Worm (Caenorhabditis elegans) whole organism, L3 larva: Measurements from ENCODE around the gene clec-3.
"Not testable (repeated sequence)": the region's sequence is repeated elsewhere in the genome, so short reads cannot be mapped to it uniquely, and the experiment has no call there.

ENCODE experiments used
- ZK546.5 ChIP-seq: sonication (generic microtip); optimal IDR thresholded peaks from 2 replicates; lab custom pipeline; 2017; ENCODE audit warnings: missing biosample characterization, missing genetic modification characterization
- ama-1 ChIP-seq: fragments of 150-350 bp; optimal IDR thresholded peaks from 2 replicates; lab custom pipeline; 2018
- ceh-16 ChIP-seq: sonication (generic microtip); optimal IDR thresholded peaks from 2 replicates; lab custom pipeline; 2017; ENCODE audit warnings: missing biosample characterization, missing genetic modification characterization
- ceh-82 ChIP-seq: fragments of 150-350 bp; optimal IDR thresholded peaks from 2 replicates; lab custom pipeline; 2014; ENCODE audit warnings: missing biosample characterization, missing genetic modification characterization
- daf-12 ChIP-seq: fragments of 150-350 bp; optimal IDR thresholded peaks from 2 replicates; lab custom pipeline; 2014; ENCODE audit warnings: missing biosample characterization, missing genetic modification reagents, missing genetic modification characterization
- egl-5 ChIP-seq: fragments of 150-350 bp; optimal IDR thresholded peaks from 2 replicates; lab custom pipeline; 2017; ENCODE audit warnings: missing biosample characterization, missing genetic modification reagents, missing genetic modification characterization, inconsistent platforms
- elt-1 ChIP-seq: fragments of 150-350 bp; optimal IDR thresholded peaks from 2 replicates; lab custom pipeline; 2014; ENCODE audit warnings: missing biosample characterization, missing genetic modification characterization
- elt-2 ChIP-seq: sonication (generic microtip); optimal IDR thresholded peaks from 2 replicates; lab custom pipeline; 2016; ENCODE audit warnings: missing genetic modification reagents, mild to moderate bottlenecking, missing genetic modification characterization, missing compliant biosample characterization
- eor-1 ChIP-seq, 2 experiments: fragments of 150-350 bp; optimal IDR thresholded peaks; 2 replicates each; lab custom pipeline; 2014 to 2018; ENCODE audit warnings: missing biosample characterization in 2 of 2, missing genetic modification characterization in 2 of 2
- fkh-10 ChIP-seq: sonication (generic microtip); optimal IDR thresholded peaks from 2 replicates; lab custom pipeline; 2017; ENCODE audit warnings: missing biosample characterization, missing genetic modification reagents, missing genetic modification characterization
- fkh-2 ChIP-seq: fragments of 150-350 bp; optimal IDR thresholded peaks from 2 replicates; lab custom pipeline; 2014; ENCODE audit warnings: missing biosample characterization, missing genetic modification reagents, missing genetic modification characterization
- fos-1 ChIP-seq: fragments of 150-350 bp; optimal IDR thresholded peaks from 2 replicates; lab custom pipeline; 2014; ENCODE audit warnings: missing biosample characterization, missing genetic modification characterization
- hmg-11 ChIP-seq: sonication (generic microtip); optimal IDR thresholded peaks from 2 replicates; lab custom pipeline; 2016; ENCODE audit warnings: missing genetic modification characterization, missing compliant biosample characterization
- jun-1 ChIP-seq: fragments of 150-350 bp; optimal IDR thresholded peaks from 2 replicates; lab custom pipeline; 2014; ENCODE audit warnings: missing biosample characterization, missing genetic modification reagents, missing genetic modification characterization
- lin-15B ChIP-seq: fragments of 150-350 bp; optimal IDR thresholded peaks from 2 replicates; lab custom pipeline; 2014; ENCODE audit warnings: missing biosample characterization, missing genetic modification characterization
- lsy-12 ChIP-seq: sonication (generic microtip); optimal IDR thresholded peaks from 2 replicates; lab custom pipeline; 2016; ENCODE audit warnings: mild to moderate bottlenecking, missing genetic modification characterization, missing compliant biosample characterization
- mdl-1 ChIP-seq: fragments of 150-350 bp; optimal IDR thresholded peaks from 2 replicates; lab custom pipeline; 2014; ENCODE audit warnings: missing biosample characterization, missing genetic modification characterization
- mml-1 ChIP-seq: fragments of 150-350 bp; sonication (generic microtip); optimal IDR thresholded peaks from 3 replicates; lab custom pipeline; 2014; ENCODE audit warnings: missing biosample characterization, missing genetic modification characterization
- nfya-1 ChIP-seq: sonication (generic microtip); optimal IDR thresholded peaks from 2 replicates; lab custom pipeline; 2017; ENCODE audit warnings: missing genetic modification characterization, mild to moderate bottlenecking, missing compliant biosample characterization, antibody characterized with exemption, moderate library complexity; ENCODE audit not compliant: insufficient read depth
- nhr-11 ChIP-seq: fragments of 150-350 bp; optimal IDR thresholded peaks from 2 replicates; lab custom pipeline; 2014; ENCODE audit warnings: missing biosample characterization, missing genetic modification characterization
- nhr-12 ChIP-seq: fragments of 150-350 bp; optimal IDR thresholded peaks from 2 replicates; lab custom pipeline; 2014; ENCODE audit warnings: missing biosample characterization, missing genetic modification characterization
- nhr-237 ChIP-seq: fragments of 150-350 bp; optimal IDR thresholded peaks from 2 replicates; lab custom pipeline; 2014; ENCODE audit warnings: missing biosample characterization, missing genetic modification characterization
- nhr-25 ChIP-seq: sonication (generic microtip); optimal IDR thresholded peaks from 2 replicates; lab custom pipeline; 2017; ENCODE audit warnings: missing biosample characterization, missing genetic modification characterization
- nhr-28 ChIP-seq: fragments of 150-350 bp; optimal IDR thresholded peaks from 2 replicates; lab custom pipeline; 2014; ENCODE audit warnings: missing biosample characterization, missing genetic modification characterization
- nhr-67 ChIP-seq: fragments of 150-350 bp; optimal IDR thresholded peaks from 2 replicates; lab custom pipeline; 2014; ENCODE audit warnings: missing biosample characterization, missing genetic modification characterization
- nhr-76 ChIP-seq: fragments of 150-350 bp; sonication (generic microtip); optimal IDR thresholded peaks from 5 replicates; lab custom pipeline; 2014; ENCODE audit warnings: missing biosample characterization, missing genetic modification characterization
- nhr-77 ChIP-seq: fragments of 150-350 bp; optimal IDR thresholded peaks from 2 replicates; lab custom pipeline; 2014; ENCODE audit warnings: missing biosample characterization, missing genetic modification characterization
- pha-4 ChIP-seq: fragments of 150-350 bp; optimal IDR thresholded peaks from 2 replicates; lab custom pipeline; 2014; ENCODE audit warnings: missing biosample characterization, missing genetic modification reagents, missing genetic modification characterization
- pqm-1 ChIP-seq: fragments of 150-350 bp; optimal IDR thresholded peaks from 2 replicates; lab custom pipeline; 2017; ENCODE audit warnings: missing biosample characterization, missing genetic modification characterization, inconsistent platforms
- tbx-2 ChIP-seq: sonication (generic microtip); optimal IDR thresholded peaks from 2 replicates; lab custom pipeline; 2016; ENCODE audit warnings: mild to moderate bottlenecking, missing genetic modification characterization, missing compliant biosample characterization
- unc-39 ChIP-seq: sonication (generic microtip); optimal IDR thresholded peaks from 4 replicates; lab custom pipeline; 2017; ENCODE audit warnings: missing biosample characterization, missing genetic modification characterization
- unc-62 ChIP-seq: fragments of 150-350 bp; sonication (generic microtip); optimal IDR thresholded peaks from 4 replicates; lab custom pipeline; 2014; ENCODE audit warnings: missing biosample characterization, missing genetic modification reagents, missing genetic modification characterization
- zag-1 ChIP-seq: fragments of 150-350 bp; optimal IDR thresholded peaks from 2 replicates; lab custom pipeline; 2014; ENCODE audit warnings: missing biosample characterization, missing genetic modification characterization
- ztf-11 ChIP-seq: fragments of 150-350 bp; optimal IDR thresholded peaks from 2 replicates; lab custom pipeline; 2014; ENCODE audit warnings: missing biosample characterization, missing genetic modification characterization
- ztf-4 ChIP-seq: fragments of 150-350 bp; optimal IDR thresholded peaks from 2 replicates; lab custom pipeline; 2014; ENCODE audit warnings: missing biosample characterization, missing genetic modification characterization

The clec-3 gene

DNA sequence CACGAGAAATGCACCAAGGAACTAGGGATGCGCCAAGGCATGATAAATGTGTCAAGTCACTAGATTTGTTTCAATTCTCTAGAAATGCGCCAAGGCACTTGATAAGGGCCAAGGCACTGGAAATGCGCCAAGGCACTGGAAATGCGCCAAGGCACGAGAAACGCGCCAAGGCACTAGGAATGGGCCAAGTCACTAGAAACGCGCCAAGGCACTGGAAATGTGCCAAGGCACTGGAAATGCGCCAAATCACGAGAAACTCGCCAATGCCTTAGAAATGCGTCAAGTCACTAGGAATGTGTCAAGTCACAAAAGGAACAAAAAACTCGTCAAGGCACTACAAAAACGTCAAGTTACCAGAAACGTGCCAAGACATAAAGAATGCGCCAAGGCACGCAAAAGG, 16.6 kb upstream of the clec-3 start:
- TF ChIP-seq elt-1 (tag; lab: Kevin White, UChicago) (no peak), unc-39 (tag; lab: Kevin White, UChicago) (no peak), egl-5 (tag; lab: Kevin White, UChicago) (no peak), ama-1 (no peak), jun-1 (tag; lab: Kevin White, UChicago) (no peak), nhr-12 (no peak), ZK546.5 (tag; lab: Kevin White, UChicago) (no peak), nhr-77 (tag; lab: Kevin White, UChicago) (no peak)
- TF ChIP-seq, all 47 proteins: peak for 0

- no peak for TF ChIP-seq nhr-12
- no peak for TF ChIP-seq fkh-2
- no peak for TF ChIP-seq ZK546.5 (tag; lab: Kevin White, UChicago)
- TF ChIP-seq fkh-10 (GFP tag; lab: Kevin White, UChicago): no peak
- no peak for TF ChIP-seq lin-15B (tag; lab: Kevin White, UChicago)
- no peak for TF ChIP-seq ztf-4 (tag; lab: Kevin White, UChicago)
- TF ChIP-seq nhr-28 (tag; lab: Kevin White, UChicago): no peak
- no peak for TF ChIP-seq pqm-1 (tag; lab: Kevin White, UChicago)
- TF ChIP-seq, all 47 proteins: peak for 0
These were observed 15.2 kb upstream of the clec-3 start for ce11 chrII:3034914-3035313.

ce11 chrII:3032480-3032879, 12.8 kb upstream of the clec-3 start, which contains the start of gene B0454.6:
Gene B0454.6, plus strand, starts transcription at chrII:3032780.
- not testable (repeated sequence) for TF ChIP-seq elt-2; nhr-25 (tag; lab: Kevin White, UChicago); pqm-1 (tag; lab: Kevin White, UChicago)

- no peak for TF ChIP-seq nhr-12
- no peak for TF ChIP-seq lin-15B (tag; lab: Kevin White, UChicago)
- no peak for TF ChIP-seq tbx-2
- TF ChIP-seq elt-2: no peak
- no peak for TF ChIP-seq nhr-237 (tag; lab: Kevin White, UChicago)
- no peak for TF ChIP-seq ceh-16 (tag; lab: Kevin White, UChicago)
- no peak for TF ChIP-seq eor-1 (tag; optimal IDR thresholded peaks at IDR 0.05; lab: Kevin White, UChicago)
- no peak for TF ChIP-seq mdl-1 (tag; lab: Kevin White, UChicago)
- no peak for TF ChIP-seq hmg-11 (tag; lab: Kevin White, UChicago)
- TF ChIP-seq nhr-67: no peak
- TF ChIP-seq ceh-82 (tag; lab: Kevin White, UChicago): no peak
- TF ChIP-seq nhr-11 (tag; lab: Kevin White, UChicago): no peak
- TF ChIP-seq fkh-10 (GFP tag; lab: Kevin White, UChicago): no peak
- TF ChIP-seq elt-1 (tag; lab: Kevin White, UChicago): no peak
- no peak for TF ChIP-seq ztf-4 (tag; lab: Kevin White, UChicago)
- TF ChIP-seq ama-1: no peak
- no peak for TF ChIP-seq daf-12
- no peak for TF ChIP-seq ztf-11
These were observed 10.7 kb upstream of the clec-3 start for ce11 chrII:3030416-3030815.

ce11 chrII:3028264-3028663, 8.6 kb upstream of the clec-3 start:
- TF ChIP-seq lin-15B (tag; lab: Kevin White, UChicago) (no peak), nhr-25 (tag; lab: Kevin White, UChicago) (peak; percentile 43)

ce11 chrII:3024655-3025054, 4.9 kb upstream of the clec-3 start:
- TF ChIP-seq fkh-2 (no peak), unc-62 (GFP tag; lab: Kevin White, UChicago) (no peak), nhr-76 (no peak), lsy-12 (no peak), zag-1 (tag; lab: Kevin White, UChicago) (no peak), eor-1 (tag; optimal IDR thresholded peaks at IDR 0.05; lab: Kevin White, UChicago) (no peak), fos-1 (tag; lab: Kevin White, UChicago) (no peak), mml-1 (no peak), pha-4 (tag; lab: Kevin White, UChicago) (no peak), mdl-1 (tag; lab: Kevin White, UChicago) (no peak), ceh-16 (tag; lab: Kevin White, UChicago) (no peak), nfya-1 (tag; lab: Kevin White, UChicago) (no peak), ztf-11 (no peak), daf-12 (no peak)
